Fruit fly (Drosophila melanogaster) whole organism, embryonic: ENCODE results near the gene CG13690.

ENCODE experiments used
- ATbp ChIP-seq: fragments of 200-800 bp; sonication (Bioruptor generic); optimal IDR thresholded peaks from 2 replicates; lab custom pipeline; 2017; ENCODE audit warnings: missing biosample characterization, mild to moderate bottlenecking, missing genetic modification characterization, missing genetic modification reagents
- Bteb2 ChIP-seq: fragments of 200-800 bp; sonication (Bioruptor generic); optimal IDR thresholded peaks from 2 replicates; lab custom pipeline; 2016; ENCODE audit warnings: missing biosample characterization, missing genetic modification characterization
- CG11093 ChIP-seq: fragments of 200-800 bp; sonication (Bioruptor generic); IDR thresholded peaks from 3 replicates; pipeline ENCODE4 v1.3.6; 2022; ENCODE audit warnings: missing biosample characterization, missing genetic modification characterization
- CG11456 ChIP-seq: fragments of 200-800 bp; sonication (Bioruptor generic); IDR thresholded peaks from 3 replicates; pipeline ENCODE4 v1.3.6; 2022; ENCODE audit warnings: missing biosample characterization, missing genetic modification characterization
- CG13775 ChIP-seq: fragments of 200-800 bp; sonication (Bioruptor generic); optimal IDR thresholded peaks from 3 replicates; lab custom pipeline; 2017; ENCODE audit warnings: missing biosample characterization, mild to moderate bottlenecking, missing genetic modification characterization
- CG15514 ChIP-seq: fragments of 200-800 bp; sonication (Bioruptor generic); optimal IDR thresholded peaks from 3 replicates; lab custom pipeline; 2017; ENCODE audit warnings: missing biosample characterization, missing genetic modification characterization, mild to moderate bottlenecking, moderate library complexity, missing genetic modification reagents
- CG17385 ChIP-seq: fragments of 200-800 bp; sonication (Bioruptor generic); optimal IDR thresholded peaks from 3 replicates; lab custom pipeline; 2018; ENCODE audit warnings: missing biosample characterization, mild to moderate bottlenecking, missing genetic modification characterization
- CG17612 ChIP-seq: fragments of 200-800 bp; sonication (Bioruptor generic); IDR thresholded peaks from 2 replicates; pipeline ENCODE4 v1.3.6; 2022; ENCODE audit warnings: missing biosample characterization, missing genetic modification characterization
- CG18476 ChIP-seq: fragments of 200-800 bp; sonication (Bioruptor generic); optimal IDR thresholded peaks from 2 replicates; lab custom pipeline; 2016; ENCODE audit warnings: missing biosample characterization, mild to moderate bottlenecking, missing genetic modification characterization
- CG32532 ChIP-seq: fragments of 200-800 bp; sonication (Bioruptor generic); IDR thresholded peaks from 2 replicates; pipeline ENCODE4 v1.3.6; 2022; ENCODE audit warnings: missing biosample characterization, missing genetic modification characterization
- CG32772 ChIP-seq: fragments of 200-800 bp; sonication (Bioruptor generic); IDR thresholded peaks from 2 replicates; pipeline ENCODE4 v1.3.6; 2022; ENCODE audit warnings: missing biosample characterization, missing genetic modification characterization
- CG3407 ChIP-seq: fragments of 200-800 bp; sonication (Bioruptor generic); optimal IDR thresholded peaks from 2 replicates; lab custom pipeline; 2018; ENCODE audit warnings: missing biosample characterization, mild to moderate bottlenecking, missing genetic modification characterization
- CG3726 ChIP-seq: fragments of 200-800 bp; sonication (Bioruptor generic); IDR thresholded peaks from 3 replicates; pipeline ENCODE4, ENCODE4 v1.3.6; 2022; ENCODE audit warnings: missing biosample characterization, missing genetic modification characterization
- CG4328 ChIP-seq: fragments of 200-800 bp; sonication (Bioruptor generic); optimal IDR thresholded peaks from 3 replicates; lab custom pipeline; 2017; ENCODE audit warnings: missing biosample characterization, missing genetic modification reagents, missing genetic modification characterization
- CG4424 ChIP-seq: fragments of 200-800 bp; sonication (Bioruptor generic); optimal IDR thresholded peaks from 3 replicates; lab custom pipeline; 2016; ENCODE audit warnings: missing biosample characterization, missing genetic modification characterization
- CG8281 ChIP-seq: fragments of 200-800 bp; sonication (Bioruptor generic); optimal IDR thresholded peaks from 2 replicates; lab custom pipeline; 2018; ENCODE audit warnings: missing biosample characterization, mild to moderate bottlenecking, missing genetic modification characterization, moderate library complexity
- Elba2 ChIP-seq: fragments of 200-800 bp; sonication (Bioruptor generic); optimal IDR thresholded peaks from 3 replicates; lab custom pipeline; 2016; ENCODE audit warnings: missing biosample characterization, missing genetic modification characterization
- H15 ChIP-seq: fragments of 200-800 bp; sonication (Bioruptor generic); IDR thresholded peaks from 3 replicates; pipeline ENCODE4 v1.3.6; 2022; ENCODE audit warnings: missing biosample characterization, missing genetic modification characterization
- Hey ChIP-seq: fragments of 200-800 bp; sonication (Bioruptor generic); optimal IDR thresholded peaks from 3 replicates; lab custom pipeline; 2018; ENCODE audit warnings: missing biosample characterization, mild to moderate bottlenecking, missing genetic modification characterization
- Lim3 ChIP-seq: fragments of 200-800 bp; sonication (Bioruptor generic); IDR thresholded peaks from 2 replicates; pipeline ENCODE4 v1.3.6; 2022; ENCODE audit warnings: missing biosample characterization, missing genetic modification characterization
- Mrtf ChIP-seq: fragments of 200-800 bp; sonication (Bioruptor generic); IDR thresholded peaks from 3 replicates; pipeline ENCODE4 v1.3.6; 2022; ENCODE audit warnings: missing biosample characterization, missing genetic modification characterization
- NFAT ChIP-seq: fragments of 200-800 bp; sonication (Bioruptor generic); IDR thresholded peaks from 2 replicates; pipeline ENCODE4 v1.3.6; 2022; ENCODE audit warnings: missing biosample characterization, missing genetic modification characterization
- Neu2 ChIP-seq: fragments of 200-800 bp; sonication (Bioruptor generic); optimal IDR thresholded peaks from 3 replicates; lab custom pipeline; 2016; ENCODE audit warnings: missing biosample characterization, missing genetic modification characterization, borderline replicate concordance
- Optix ChIP-seq: fragments of 200-800 bp; sonication (Bioruptor generic); IDR thresholded peaks from 3 replicates; pipeline ENCODE4 v1.3.6; 2022; ENCODE audit warnings: missing biosample characterization, missing genetic modification characterization
- Ptx1 ChIP-seq: fragments of 200-800 bp; sonication (Bioruptor generic); IDR thresholded peaks from 2 replicates; pipeline ENCODE4 v1.3.6; 2022; ENCODE audit warnings: missing biosample characterization, missing genetic modification characterization
- Sin3A ChIP-seq: fragments of >200 bp; optimal IDR thresholded peaks from 2 replicates; lab custom pipeline; 2018
- Spps ChIP-seq: fragments of 200-800 bp; sonication (Bioruptor generic); optimal IDR thresholded peaks from 2 replicates; lab custom pipeline; 2018; ENCODE audit warnings: missing biosample characterization, mild to moderate bottlenecking, missing genetic modification characterization
- ac ChIP-seq: fragments of 200-800 bp; sonication (Bioruptor generic); optimal IDR thresholded peaks from 3 replicates; lab custom pipeline; 2017; ENCODE audit warnings: missing biosample characterization, mild to moderate bottlenecking, missing genetic modification characterization
- cad ChIP-seq: fragments of >200 bp; optimal IDR thresholded peaks from 2 replicates; lab custom pipeline; 2017; ENCODE audit warnings: missing biosample characterization, missing genetic modification characterization
- cwo ChIP-seq: fragments of 200-800 bp; sonication (Bioruptor generic); optimal IDR thresholded peaks from 3 replicates; lab custom pipeline; 2017; ENCODE audit warnings: missing biosample characterization, missing genetic modification characterization, mild to moderate bottlenecking, moderate library complexity, missing genetic modification reagents
- dati ChIP-seq: fragments of 200-800 bp; sonication (Bioruptor generic); IDR thresholded peaks from 2 replicates; pipeline ENCODE4 v1.3.6; 2022; ENCODE audit warnings: missing biosample characterization, missing genetic modification characterization
- disco-r ChIP-seq: fragments of 200-800 bp; sonication (Bioruptor generic); optimal IDR thresholded peaks from 2 replicates; lab custom pipeline; 2016; ENCODE audit warnings: missing biosample characterization, missing genetic modification characterization
- fd64A ChIP-seq: fragments of 200-800 bp; sonication (Bioruptor generic); optimal IDR thresholded peaks from 3 replicates; lab custom pipeline; 2018; ENCODE audit warnings: missing biosample characterization, mild to moderate bottlenecking, missing genetic modification characterization
- fru ChIP-seq: fragments of >200 bp; optimal IDR thresholded peaks from 2 replicates; lab custom pipeline; 2017
- fu2 ChIP-seq: fragments of 200-800 bp; sonication (Bioruptor generic); optimal IDR thresholded peaks from 2 replicates; lab custom pipeline; 2016; ENCODE audit warnings: missing biosample characterization, missing genetic modification characterization
- ham ChIP-seq: fragments of 200-800 bp; sonication (Bioruptor generic); IDR thresholded peaks from 2 replicates; pipeline ENCODE4 v1.3.6; 2022; ENCODE audit warnings: missing biosample characterization, missing genetic modification characterization
- jigr1 ChIP-seq: fragments of 200-800 bp; sonication (Bioruptor generic); IDR thresholded peaks from 3 replicates; pipeline ENCODE4 v1.3.6; 2022; ENCODE audit warnings: missing biosample characterization, missing genetic modification characterization
- knrl ChIP-seq: fragments of 200-800 bp; sonication (Bioruptor generic); IDR thresholded peaks from 3 replicates; pipeline ENCODE4 v1.3.6; 2022; ENCODE audit warnings: missing biosample characterization, missing genetic modification characterization; ENCODE audit not compliant: partially characterized antibody
- lab ChIP-seq: fragments of 200-800 bp; sonication (Bioruptor generic); optimal IDR thresholded peaks from 3 replicates; lab custom pipeline; 2017; ENCODE audit warnings: missing biosample characterization, missing genetic modification characterization, mild to moderate bottlenecking, moderate library complexity, missing genetic modification reagents
- lilli ChIP-seq: fragments of 200-800 bp; sonication (Bioruptor generic); optimal IDR thresholded peaks from 3 replicates; lab custom pipeline; 2016; ENCODE audit warnings: missing biosample characterization, missing genetic modification characterization
- lov ChIP-seq, 2 experiments: fragments of 200-800 bp in 1 of 2; fragments of >200 bp in 1 of 2; sonication (Bioruptor generic) in 1 of 2; IDR thresholded peaks in 1 of 2; optimal IDR thresholded peaks in 1 of 2; 2 replicates in 1 of 2; 3 replicates in 1 of 2; pipeline versions ENCODE4 v1.3.6 to Lab custom; 2017 to 2022; ENCODE audit warnings: missing biosample characterization in 1 of 2, missing genetic modification characterization in 1 of 2
- mam ChIP-seq: fragments of 200-800 bp; sonication (Bioruptor generic); optimal IDR thresholded peaks from 3 replicates; lab custom pipeline; 2016; ENCODE audit warnings: missing biosample characterization, missing genetic modification characterization
- pnt ChIP-seq: fragments of 200-800 bp; sonication (Bioruptor generic); optimal IDR thresholded peaks from 3 replicates; lab custom pipeline; 2016; ENCODE audit warnings: missing biosample characterization, missing genetic modification characterization
- ranshi ChIP-seq: fragments of 200-800 bp; sonication (Bioruptor generic); IDR thresholded peaks from 2 replicates; pipeline ENCODE4 v1.3.6; 2022; ENCODE audit warnings: missing biosample characterization, missing genetic modification characterization
- shn ChIP-seq: fragments of 200-800 bp; sonication (Bioruptor generic); optimal IDR thresholded peaks from 3 replicates; lab custom pipeline; 2016; ENCODE audit warnings: missing biosample characterization, missing genetic modification characterization
- sisA ChIP-seq: fragments of 200-800 bp; sonication (Bioruptor generic); IDR thresholded peaks from 2 replicates; pipeline ENCODE4 v1.3.6; 2022; ENCODE audit warnings: missing biosample characterization, missing genetic modification characterization
- sqz ChIP-seq: fragments of 200-800 bp; sonication (Bioruptor generic); optimal IDR thresholded peaks from 3 replicates; lab custom pipeline; 2018; ENCODE audit warnings: missing biosample characterization, mild to moderate bottlenecking, missing genetic modification characterization
- unpg ChIP-seq: fragments of 200-800 bp; sonication (Bioruptor generic); optimal IDR thresholded peaks from 3 replicates; lab custom pipeline; 2018; ENCODE audit warnings: missing biosample characterization, mild to moderate bottlenecking, missing genetic modification characterization, moderate library complexity
- vnd ChIP-seq: fragments of 200-800 bp; sonication (Bioruptor generic); IDR thresholded peaks from 3 replicates; pipeline ENCODE4 v1.3.6; 2022; ENCODE audit warnings: missing biosample characterization, missing genetic modification characterization; ENCODE audit not compliant: partially characterized antibody
- zf30C ChIP-seq: fragments of 200-800 bp; sonication (Bioruptor generic); optimal IDR thresholded peaks from 3 replicates; lab custom pipeline; 2018; ENCODE audit warnings: missing biosample characterization, mild to moderate bottlenecking, missing genetic modification characterization

Gene CG13690

DNA sequence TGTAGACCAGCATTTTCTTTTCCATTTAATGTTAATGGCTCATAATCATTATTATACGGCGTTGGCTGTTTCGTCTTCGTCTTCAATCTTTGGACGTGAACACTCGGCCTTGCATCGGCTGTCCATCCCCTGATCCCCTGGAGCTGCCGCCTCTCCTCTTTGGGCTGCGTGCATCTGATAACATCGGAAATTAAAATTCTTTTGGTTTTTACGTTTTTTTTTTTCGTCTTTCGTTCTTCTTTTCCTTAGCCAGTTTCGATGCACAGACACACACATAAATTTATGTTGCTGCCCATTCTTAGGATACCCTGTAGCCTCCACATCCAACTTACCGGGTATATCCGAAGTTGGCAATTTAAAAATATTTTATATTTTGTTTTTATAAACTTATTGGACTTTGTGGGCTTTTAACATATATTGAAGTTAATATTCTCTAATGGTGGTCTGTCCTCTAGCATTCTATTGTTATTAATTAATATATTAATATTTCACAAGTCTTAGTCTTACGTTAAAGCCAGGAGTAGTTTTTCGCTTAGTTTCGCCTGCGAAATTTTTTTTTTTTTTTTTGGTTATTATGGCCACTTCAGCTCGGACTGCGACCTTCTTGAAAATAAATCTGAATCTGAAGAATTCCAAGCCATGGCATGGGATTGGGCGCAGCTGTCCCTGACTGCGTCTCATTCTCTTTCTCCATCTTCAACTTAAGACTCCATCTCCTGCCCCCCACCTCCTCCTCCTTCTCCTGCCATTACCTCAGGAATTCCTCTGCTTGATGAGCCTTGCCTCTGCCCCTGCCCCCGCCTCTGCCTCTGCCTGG is 21.4 kb upstream of the CG13690 start (continued):
- TF ChIP-seq Mrtf (no peak), NFAT (GFP tag; lab: Robert Waterston, UW) (no peak), jigr1 (GFP tag; lab: Robert Waterston, UW) (0 out of 3 replicates have a peak, but pooled peaks have one; percentile 11), CG17612 (no peak), unpg (GFP tag; lab: Kevin White, UChicago) (peak; percentile 55), CG32532 (GFP tag; lab: Robert Waterston, UW) (no peak), CG18476 (peak; percentile 1), CG32772 (GFP tag; lab: Robert Waterston, UW) (no peak), vnd (no peak), lov (optimal IDR thresholded peaks at IDR 0.05; lab: Kevin White, UChicago) (no peak), lov (GFP tag; IDR thresholded peaks at IDR 0.05; lab: Robert Waterston, UW) (no peak), CG8281 (tag; lab: Kevin White, UChicago) (no peak), sqz (peak; percentile 72), cad (no peak), CG15514 (GFP tag; lab: Kevin White, UChicago) (no peak), sisA (GFP tag; lab: Robert Waterston, UW) (no peak), ranshi (GFP tag; lab: Robert Waterston, UW) (peak; percentile 24; the same call in 1 of the 2 replicates), CG4328 (GFP tag; lab: Kevin White, UChicago) (no peak), Optix (GFP tag; lab: Robert Waterston, UW) (peak; percentile 29; the same call in 1 of the 3 replicates), Elba2 (no peak), dati (GFP tag; lab: Robert Waterston, UW) (no peak), Ptx1 (GFP tag; lab: Robert Waterston, UW) (no peak), lab (GFP tag; lab: Kevin White, UChicago) (no peak), Lim3 (GFP tag; lab: Robert Waterston, UW) (no peak), Sin3A (no peak), CG11093 (peak; percentile 44; the same call in 1 of the 3 replicates), ATbp (GFP tag; lab: Kevin White, UChicago) (no peak), shn (GFP tag; lab: Kevin White, UChicago) (no peak), Neu2 (GFP tag; lab: Kevin White, UChicago) (no peak), knrl (GFP tag; lab: Robert Waterston, UW) (no peak), mam (GFP tag; lab: Kevin White, UChicago) (no peak), H15 (GFP tag; lab: Robert Waterston, UW) (no peak), ac (GFP tag; lab: Kevin White, UChicago) (peak; percentile 58), Bteb2 (no peak), CG4424 (peak; percentile 60), fru (no peak), fu2 (GFP tag; lab: Kevin White, UChicago) (no peak), disco-r (GFP tag; lab: Kevin White, UChicago) (no peak), lilli (GFP tag; lab: Kevin White, UChicago) (no peak), ham (GFP tag; lab: Robert Waterston, UW) (no peak), pnt (GFP tag; lab: Kevin White, UChicago) (no peak), Hey (tag; lab: Kevin White, UChicago) (no peak), CG11456 (GFP tag; lab: Robert Waterston, UW) (no peak), CG3407 (peak; percentile 23), CG17385 (GFP tag; lab: Kevin White, UChicago) (no peak), Spps (tag; lab: Kevin White, UChicago) (peak; percentile 49), zf30C (GFP tag; lab: Kevin White, UChicago) (no peak), CG13775 (GFP tag; lab: Kevin White, UChicago) (peak; percentile 68), fd64A (no peak), CG3726 (GFP tag; lab: Robert Waterston, UW) (no peak), cwo (GFP tag; lab: Kevin White, UChicago) (no peak)
